Fruit fly (Drosophila melanogaster) Kc167 (cell line): ENCODE data around the gene Arfrp1.

Experiments used
- Sin3A ChIP-seq: fragments of >200 bp; optimal IDR thresholded peaks from 2 replicates; lab custom pipeline; 2018; ENCODE audit warnings: missing external identifiers
- psq ChIP-seq: fragments of >200 bp; optimal IDR thresholded peaks from 2 replicates; lab custom pipeline; 2017; ENCODE audit warnings: missing external identifiers

DNA sequence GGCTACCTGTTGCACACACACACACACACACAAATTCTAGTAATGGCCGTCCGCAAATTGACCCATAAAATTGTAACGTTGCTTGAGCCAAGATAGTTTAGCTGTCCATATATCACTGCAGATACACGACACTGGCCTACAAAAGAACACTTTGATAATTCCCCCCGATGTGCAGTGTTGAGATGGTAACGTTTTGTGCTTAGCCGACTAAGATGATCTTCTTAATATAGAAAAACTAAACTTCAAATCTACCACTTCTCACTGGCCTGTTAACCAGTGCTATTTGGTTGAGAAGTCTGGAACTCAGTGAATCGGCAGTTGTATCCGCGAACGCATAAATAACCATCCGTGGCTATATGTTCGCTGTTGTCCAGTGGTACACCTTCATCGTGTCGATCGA, 38.0 kb upstream of the Arfrp1 start:
- TF ChIP-seq Sin3A (lab: Kevin White, UChicago) (no peak), psq (lab: Kevin White, UChicago) (no peak)
